Worm (Caenorhabditis elegans): Measurements from ENCODE around the gene F55A11.11.

ce11 chrV:11779810-11780209, 3.1 kb upstream of the F55A11.11 start:
- TF ChIP-seq ama-1 (optimal IDR thresholded peaks at IDR 0.05) (no peak), fos-1 (tag; optimal IDR thresholded peaks at IDR 0.05) (no peak), aly-2 (tag; optimal IDR thresholded peaks at IDR 0.05) (no peak), unc-39 (tag; optimal IDR thresholded peaks at IDR 0.05) (no peak), nhr-77 (tag; optimal IDR thresholded peaks at IDR 0.05) (no peak), unc-62 (GFP tag; optimal IDR thresholded peaks at IDR 0.05) (peak; percentile 89), elt-3 (tag; optimal IDR thresholded peaks at IDR 0.05) (no peak), snpc-4 (tag; optimal IDR thresholded peaks at IDR 0.05) (no peak)

Data from whole organism, L3 larva.